Fruit fly (Drosophila melanogaster) whole organism, embryonic: ENCODE results near the gene Hmbs.
A peak's percentile ranks its signal among the peaks of the same experiment; 100 is the strongest.

ENCODE experiments used
- Atf6 ChIP-seq: fragments of 200-800 bp; sonication (Bioruptor generic); IDR thresholded peaks from 2 replicates; pipeline ENCODE4 v1.3.6; 2022; ENCODE audit warnings: missing biosample characterization, missing genetic modification characterization
- CG10147 ChIP-seq: fragments of 200-800 bp; sonication (Bioruptor generic); optimal IDR thresholded peaks from 2 replicates; lab custom pipeline; 2019; ENCODE audit warnings: missing biosample characterization, mild to moderate bottlenecking, missing genetic modification characterization, moderate library complexity
- CG1024 ChIP-seq: fragments of 200-800 bp; sonication (Bioruptor generic); IDR thresholded peaks from 2 replicates; pipeline ENCODE4 v1.3.6; 2022; ENCODE audit warnings: missing biosample characterization, missing genetic modification characterization
- CG10431 ChIP-seq: fragments of 200-800 bp; sonication (Bioruptor generic); optimal IDR thresholded peaks from 3 replicates; lab custom pipeline; 2018; ENCODE audit warnings: missing biosample characterization, mild to moderate bottlenecking, missing genetic modification characterization
- CG10543 ChIP-seq: fragments of 200-800 bp; sonication (Bioruptor generic); optimal IDR thresholded peaks from 3 replicates; lab custom pipeline; 2017; ENCODE audit warnings: missing biosample characterization, mild to moderate bottlenecking, missing genetic modification characterization, moderate library complexity
- CG12071 ChIP-seq: fragments of 200-800 bp; sonication (Bioruptor generic); optimal IDR thresholded peaks from 3 replicates; lab custom pipeline; 2018; ENCODE audit warnings: missing biosample characterization, mild to moderate bottlenecking, missing genetic modification characterization
- CG12659 ChIP-seq: fragments of 200-800 bp; sonication (Bioruptor generic); optimal IDR thresholded peaks from 3 replicates; lab custom pipeline; 2017; ENCODE audit warnings: mild to moderate bottlenecking, missing biosample characterization, missing genetic modification reagents, missing genetic modification characterization
- CG12769 ChIP-seq: fragments of 200-800 bp; sonication (Bioruptor generic); optimal IDR thresholded peaks from 2 replicates; lab custom pipeline; 2019; ENCODE audit warnings: missing biosample characterization, mild to moderate bottlenecking, missing genetic modification characterization, moderate library complexity
- CG1603 ChIP-seq: fragments of 200-800 bp; sonication (Bioruptor generic); optimal IDR thresholded peaks from 2 replicates; lab custom pipeline; 2019; ENCODE audit warnings: missing biosample characterization, mild to moderate bottlenecking, missing genetic modification characterization, moderate library complexity
- CG16863 ChIP-seq: fragments of 200-800 bp; sonication (Bioruptor generic); optimal IDR thresholded peaks from 3 replicates; lab custom pipeline; 2016; ENCODE audit warnings: missing biosample characterization, missing genetic modification characterization
- CG17802 ChIP-seq: fragments of 200-800 bp; sonication (Bioruptor generic); optimal IDR thresholded peaks from 2 replicates; lab custom pipeline; 2018; ENCODE audit warnings: missing biosample characterization, mild to moderate bottlenecking, missing genetic modification characterization, moderate library complexity
- CG18011 ChIP-seq: fragments of 200-800 bp; sonication (Bioruptor generic); optimal IDR thresholded peaks from 2 replicates; lab custom pipeline; 2017; ENCODE audit warnings: missing biosample characterization, missing genetic modification characterization, mild to moderate bottlenecking, moderate library complexity, missing genotype
- CG2199 ChIP-seq: fragments of 200-800 bp; sonication (Bioruptor generic); IDR thresholded peaks from 3 replicates; pipeline ENCODE4 v1.3.6; 2022; ENCODE audit warnings: missing biosample characterization, missing genetic modification characterization
- CG3163 ChIP-seq: fragments of 200-800 bp; sonication (Bioruptor generic); optimal IDR thresholded peaks from 3 replicates; lab custom pipeline; 2016; ENCODE audit warnings: missing biosample characterization, missing genetic modification characterization
- CG3726 ChIP-seq: fragments of 200-800 bp; sonication (Bioruptor generic); IDR thresholded peaks from 3 replicates; pipeline ENCODE4, ENCODE4 v1.3.6; 2022; ENCODE audit warnings: missing biosample characterization, missing genetic modification characterization
- CG4424 ChIP-seq: fragments of 200-800 bp; sonication (Bioruptor generic); optimal IDR thresholded peaks from 3 replicates; lab custom pipeline; 2016; ENCODE audit warnings: missing biosample characterization, missing genetic modification characterization
- CG4854 ChIP-seq: fragments of 200-800 bp; sonication (Bioruptor generic); optimal IDR thresholded peaks from 2 replicates; lab custom pipeline; 2016; ENCODE audit warnings: missing biosample characterization, missing genetic modification characterization, inconsistent platforms
- CG6765 ChIP-seq: fragments of 200-800 bp; sonication (Bioruptor generic); optimal IDR thresholded peaks from 3 replicates; lab custom pipeline; 2017; ENCODE audit warnings: missing biosample characterization, mild to moderate bottlenecking, missing genetic modification characterization
- CG7556 ChIP-seq: fragments of 200-800 bp; sonication (Bioruptor generic); optimal IDR thresholded peaks from 2 replicates; lab custom pipeline; 2017; ENCODE audit warnings: missing biosample characterization, mild to moderate bottlenecking, missing genetic modification characterization
- CG8359 ChIP-seq: fragments of 200-800 bp; sonication (Bioruptor generic); optimal IDR thresholded peaks from 2 replicates; lab custom pipeline; 2017; ENCODE audit warnings: missing biosample characterization, mild to moderate bottlenecking, missing genetic modification characterization, borderline replicate concordance
- CG8924 ChIP-seq: fragments of 200-800 bp; optimal IDR thresholded peaks from 3 replicates; lab custom pipeline; 2019; ENCODE audit warnings: missing biosample characterization, mild to moderate bottlenecking, missing genetic modification characterization, moderate library complexity
- CG9797 ChIP-seq: fragments of 200-800 bp; sonication (Bioruptor generic); optimal IDR thresholded peaks from 3 replicates; lab custom pipeline; 2018; ENCODE audit warnings: missing biosample characterization, mild to moderate bottlenecking, missing genetic modification characterization
- D ChIP-seq, 2 experiments: fragments of 200-800 bp in 1 of 2; fragments of >200 bp in 1 of 2; sonication (Bioruptor generic) in 1 of 2; optimal IDR thresholded peaks; 2 replicates in 1 of 2; 3 replicates in 1 of 2; lab custom pipeline; 2017; ENCODE audit warnings: mild to moderate bottlenecking in 1 of 2, missing biosample characterization in 1 of 2, missing genetic modification characterization in 1 of 2, missing genetic modification reagents in 1 of 2
- Hmr ChIP-seq: fragments of 200-800 bp; sonication (Bioruptor generic); optimal IDR thresholded peaks from 3 replicates; lab custom pipeline; 2017; ENCODE audit warnings: mild to moderate bottlenecking, missing biosample characterization, missing genetic modification reagents, missing genetic modification characterization
- Mes4 ChIP-seq: fragments of 200-800 bp; sonication (Bioruptor generic); optimal IDR thresholded peaks from 2 replicates; lab custom pipeline; 2016; ENCODE audit warnings: missing biosample characterization, missing genetic modification characterization
- Sox100B ChIP-seq: fragments of 200-800 bp; sonication (Bioruptor generic); optimal IDR thresholded peaks from 3 replicates; lab custom pipeline; 2018; ENCODE audit warnings: missing biosample characterization, mild to moderate bottlenecking, missing genetic modification characterization
- Tbp ChIP-seq: fragments of >200 bp; optimal IDR thresholded peaks from 2 replicates; lab custom pipeline; 2018; ENCODE audit warnings: missing biosample characterization, missing genetic modification characterization
- abd-A ChIP-seq: fragments of 200-800 bp; sonication (Bioruptor generic); optimal IDR thresholded peaks from 3 replicates; lab custom pipeline; 2019; ENCODE audit warnings: missing biosample characterization, mild to moderate bottlenecking, missing genetic modification characterization, moderate library complexity
- al ChIP-seq: fragments of 200-800 bp; sonication (Bioruptor generic); IDR thresholded peaks from 2 replicates; pipeline ENCODE4 v1.3.6; 2022; ENCODE audit warnings: missing biosample characterization, missing genetic modification characterization
- caup ChIP-seq: fragments of 200-800 bp; sonication (Bioruptor generic); optimal IDR thresholded peaks from 3 replicates; lab custom pipeline; 2017; ENCODE audit warnings: missing biosample characterization, mild to moderate bottlenecking, missing genetic modification characterization, moderate library complexity; ENCODE audit not compliant: severe bottlenecking
- fd96Cb ChIP-seq: fragments of 200-800 bp; sonication (Bioruptor generic); optimal IDR thresholded peaks from 2 replicates; lab custom pipeline; 2018; ENCODE audit warnings: missing biosample characterization, mild to moderate bottlenecking, missing genetic modification characterization, moderate library complexity
- grn ChIP-seq: fragments of 200-800 bp; sonication (Bioruptor generic); optimal IDR thresholded peaks from 3 replicates; lab custom pipeline; 2017; ENCODE audit warnings: missing biosample characterization, missing genetic modification characterization
- gsb ChIP-seq: fragments of 200-800 bp; sonication (Bioruptor generic); IDR thresholded peaks from 2 replicates; pipeline ENCODE4 v1.3.6; 2022; ENCODE audit warnings: missing biosample characterization, missing genetic modification characterization
- gsb-n ChIP-seq: fragments of 200-800 bp; sonication (Bioruptor generic); optimal IDR thresholded peaks from 3 replicates; lab custom pipeline; 2018; ENCODE audit warnings: missing biosample characterization, mild to moderate bottlenecking, missing genetic modification characterization
- hkb ChIP-seq, 2 experiments: fragments of 200-800 bp in 1 of 2; fragments of >200 bp in 1 of 2; sonication (Bioruptor generic) in 1 of 2; IDR thresholded peaks in 1 of 2; optimal IDR thresholded peaks in 1 of 2; 2 replicates each; pipeline versions ENCODE4 v1.3.6 to Lab custom; 2017 to 2022; ENCODE audit warnings: missing biosample characterization in 1 of 2, missing genetic modification characterization in 1 of 2
- kay ChIP-seq: fragments of 200-800 bp; sonication (Bioruptor generic); optimal IDR thresholded peaks from 2 replicates; lab custom pipeline; 2016; ENCODE audit warnings: missing biosample characterization, missing genetic modification characterization
- lmd ChIP-seq: fragments of 200-800 bp; sonication (Bioruptor generic); IDR thresholded peaks from 2 replicates; pipeline ENCODE4 v1.3.6; 2022; ENCODE audit warnings: missing biosample characterization, missing genetic modification characterization
- luna ChIP-seq: fragments of 200-800 bp; sonication (Bioruptor generic); optimal IDR thresholded peaks from 2 replicates; lab custom pipeline; 2016; ENCODE audit warnings: missing biosample characterization, missing genetic modification characterization
- otp ChIP-seq: fragments of 200-800 bp; sonication (Bioruptor generic); IDR thresholded peaks from 3 replicates; pipeline ENCODE4, ENCODE4 v1.3.6; 2022; ENCODE audit warnings: missing biosample characterization, missing genetic modification characterization
- prd ChIP-seq, 3 experiments: fragments of >200 bp in 2 of 3; fragments of 200-800 bp in 1 of 3; sonication (Bioruptor generic) in 1 of 3; optimal IDR thresholded peaks in 2 of 3; IDR thresholded peaks in 1 of 3; 2 replicates in 2 of 3; 3 replicates in 1 of 3; pipeline versions ENCODE4 v1.3.6 to Lab custom; 2017 to 2022; ENCODE audit warnings: missing biosample characterization in 1 of 3, missing genetic modification characterization in 1 of 3
- ro ChIP-seq: fragments of 200-800 bp; sonication (Bioruptor generic); IDR thresholded peaks from 2 replicates; pipeline ENCODE4 v1.3.6; 2022; ENCODE audit warnings: missing biosample characterization, missing genetic modification characterization
- sna ChIP-seq: fragments of 200-800 bp; sonication (Bioruptor generic); IDR thresholded peaks from 2 replicates; pipeline ENCODE4 v1.3.6; 2022; ENCODE audit warnings: missing biosample characterization, missing genetic modification characterization; ENCODE audit not compliant: partially characterized antibody
- tap ChIP-seq: fragments of 200-800 bp; optimal IDR thresholded peaks from 3 replicates; lab custom pipeline; 2019; ENCODE audit warnings: missing biosample characterization, mild to moderate bottlenecking, missing genetic modification characterization, moderate library complexity
- vvl ChIP-seq: fragments of 200-800 bp; sonication (Bioruptor generic); IDR thresholded peaks from 2 replicates; pipeline ENCODE4 v1.3.6; 2022; ENCODE audit warnings: missing biosample characterization, missing genetic modification characterization
- wdn ChIP-seq: fragments of 200-800 bp; sonication (Bioruptor generic); IDR thresholded peaks from 2 replicates; pipeline ENCODE4 v1.3.6; 2022; ENCODE audit warnings: missing biosample characterization, missing genetic modification characterization
- zfh2 ChIP-seq: fragments of 200-800 bp; sonication (Bioruptor generic); optimal IDR thresholded peaks from 2 replicates; lab custom pipeline; 2016; ENCODE audit warnings: missing biosample characterization, missing genetic modification characterization

Gene Hmbs

DNA sequence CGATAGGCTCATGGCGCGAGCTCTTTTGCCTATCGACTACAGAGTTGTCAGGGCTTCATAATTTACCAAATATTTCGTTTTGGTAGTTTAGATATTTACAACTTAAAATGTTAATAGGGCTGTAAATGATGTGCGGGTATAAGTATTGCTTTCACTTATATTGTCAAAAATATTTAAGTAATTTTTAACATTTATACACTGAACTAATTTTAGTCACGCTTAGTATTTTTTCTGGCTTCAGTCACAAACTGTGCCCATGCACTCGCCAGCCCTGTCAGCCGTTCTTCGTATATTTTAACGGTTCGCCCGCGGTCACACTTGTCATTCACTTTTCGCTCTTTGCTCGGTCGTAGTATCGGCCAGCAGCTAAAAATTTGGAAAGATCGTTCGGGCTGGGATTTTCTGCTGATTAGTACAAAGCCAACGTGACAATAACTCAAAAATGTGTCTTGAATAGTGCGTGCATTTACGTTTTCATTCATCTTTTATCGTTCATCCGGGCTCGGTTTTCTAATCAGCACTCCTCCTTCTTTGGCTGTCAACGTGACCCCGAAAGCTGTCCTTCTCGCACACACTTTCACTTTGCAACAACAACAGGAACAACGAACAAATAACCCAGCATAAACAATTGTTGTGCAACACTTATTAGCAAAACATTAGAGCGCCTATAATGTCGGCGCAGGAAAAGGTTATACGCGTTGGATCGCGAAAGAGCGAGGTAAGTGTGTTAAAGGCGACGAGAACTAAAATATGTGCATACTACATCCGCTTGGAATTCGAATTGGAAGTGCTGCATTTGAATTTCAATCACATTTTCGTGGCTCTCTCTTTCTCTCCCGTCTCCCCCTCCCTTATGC is at the start of gene Hmbs, which contains the start of gene CG2211 (continued):
- TF ChIP-seq CG1024 (peak; percentile 75), tap (tag; lab: Kevin White, UChicago) (peak; percentile 28), CG8359 (GFP tag; lab: Kevin White, UChicago) (no peak), CG10147 (peak; percentile 86), CG3726 (GFP tag; lab: Robert Waterston, UW) (peak; percentile 74; the same call in 2 of the 3 replicates), CG7556 (GFP tag; lab: Kevin White, UChicago) (peak; percentile 53), Hmr (GFP tag; lab: Kevin White, UChicago) (peak; percentile 82), grn (GFP tag; lab: Kevin White, UChicago) (peak; percentile 32), CG18011 (GFP tag; lab: Kevin White, UChicago) (peak; percentile 76), D (optimal IDR thresholded peaks at IDR 0.05; lab: Kevin White, UChicago) (no peak), D (GFP tag; optimal IDR thresholded peaks at IDR 0.05; lab: Kevin White, UChicago) (peak; percentile 63), abd-A (tag; lab: Kevin White, UChicago) (no peak), wdn (GFP tag; lab: Robert Waterston, UW) (peak; percentile 58), CG3163 (peak; percentile 77), gsb (peak; percentile 50; the same call in 1 of the 2 replicates), gsb-n (tag; lab: Kevin White, UChicago) (peak; percentile 87), al (peak; percentile 79), caup (GFP tag; lab: Kevin White, UChicago) (peak; percentile 86), kay (GFP tag; lab: Kevin White, UChicago) (peak; percentile 90), CG4854 (GFP tag; lab: Kevin White, UChicago) (peak; percentile 86), CG10543 (peak; percentile 92), CG10431 (no peak), Tbp (GFP tag; lab: Kevin White, UChicago) (no peak), CG12071 (GFP tag; lab: Kevin White, UChicago) (peak; percentile 52), otp (GFP tag; lab: Robert Waterston, UW) (peak; percentile 71; the same call in 2 of the 3 replicates), vvl (GFP tag; lab: Robert Waterston, UW) (peak; percentile 94), CG6765 (GFP tag; lab: Kevin White, UChicago) (peak; percentile 67), Mes4 (GFP tag; lab: Kevin White, UChicago) (peak; percentile 87), lmd (GFP tag; lab: Robert Waterston, UW) (peak; percentile 83), CG9797 (GFP tag; lab: Kevin White, UChicago) (peak; percentile 98), Atf6 (GFP tag; lab: Robert Waterston, UW) (peak; percentile 88), hkb (optimal IDR thresholded peaks at IDR 0.05; lab: Kevin White, UChicago) (peak; percentile 67), hkb (GFP tag; IDR thresholded peaks at IDR 0.05; lab: Robert Waterston, UW) (peak; percentile 89), CG12659 (GFP tag; lab: Kevin White, UChicago) (peak; percentile 94), ro (no peak), CG2199 (GFP tag; lab: Robert Waterston, UW) (no peak), fd96Cb (tag; lab: Kevin White, UChicago) (peak; percentile 79), zfh2 (peak; percentile 89), CG12769 (tag; lab: Kevin White, UChicago) (peak; percentile 76), luna (GFP tag; lab: Kevin White, UChicago) (peak; percentile 12), CG8924 (tag; lab: Kevin White, UChicago) (peak; percentile 81), prd (optimal IDR thresholded peaks at IDR 0.05; lab: Kevin White, UChicago) (no peak), prd (GFP tag; IDR thresholded peaks at IDR 0.05; lab: Robert Waterston, UW) (peak; percentile 92), Sox100B (GFP tag; lab: Kevin White, UChicago) (peak; percentile 61), CG16863 (GFP tag; lab: Kevin White, UChicago) (peak; percentile 88), CG1603 (tag; lab: Kevin White, UChicago) (peak; percentile 82), CG17802 (tag; lab: Kevin White, UChicago) (peak; percentile 70), CG4424 (peak; percentile 92), sna (GFP tag; lab: Robert Waterston, UW) (no peak)
